Fruit fly (Drosophila melanogaster) whole organism, adult: ENCODE results near the gene Fbw5.

ENCODE experiments used
- CG11617 ChIP-seq: fragments of 200-800 bp; sonication (Bioruptor generic); optimal IDR thresholded peaks from 2 replicates; lab custom pipeline; 2017; ENCODE audit warnings: mild to moderate bottlenecking, missing biosample characterization, missing genetic modification reagents, missing genetic modification characterization
- CG14711 ChIP-seq: fragments of 200-800 bp; sonication (Bioruptor generic); optimal IDR thresholded peaks from 2 replicates; lab custom pipeline; 2018; ENCODE audit warnings: missing biosample characterization, mild to moderate bottlenecking, missing genetic modification characterization, moderate library complexity
- CG1620 ChIP-seq: fragments of 200-800 bp; sonication (Bioruptor generic); optimal IDR thresholded peaks from 2 replicates; lab custom pipeline; 2016; ENCODE audit warnings: missing biosample characterization, missing genetic modification characterization
- CG33017 ChIP-seq: fragments of 200-800 bp; sonication (Bioruptor generic); optimal IDR thresholded peaks from 2 replicates; lab custom pipeline; 2018; ENCODE audit warnings: missing biosample characterization, mild to moderate bottlenecking, missing genetic modification characterization, moderate library complexity
- CG5204 ChIP-seq: fragments of 200-800 bp; sonication (Bioruptor generic); optimal IDR thresholded peaks from 2 replicates; lab custom pipeline; 2016; ENCODE audit warnings: missing biosample characterization, missing genetic modification characterization
- Crg-1 ChIP-seq: fragments of 200-800 bp; sonication (Bioruptor generic); optimal IDR thresholded peaks from 2 replicates; lab custom pipeline; 2016; ENCODE audit warnings: missing biosample characterization, missing genetic modification characterization
- Hr96 ChIP-seq: fragments of 200-800 bp; sonication (Bioruptor generic); optimal IDR thresholded peaks from 2 replicates; lab custom pipeline; 2016; ENCODE audit warnings: missing biosample characterization, missing genetic modification characterization
- bab1 ChIP-seq: fragments of 200-800 bp; sonication (Bioruptor generic); optimal IDR thresholded peaks from 3 replicates; lab custom pipeline; 2019; ENCODE audit warnings: missing biosample characterization, mild to moderate bottlenecking, missing genetic modification characterization, moderate library complexity
- cic ChIP-seq: fragments of 200-800 bp; sonication (Bioruptor generic); optimal IDR thresholded peaks from 2 replicates; lab custom pipeline; 2017; ENCODE audit warnings: missing biosample characterization, mild to moderate bottlenecking, missing genetic modification characterization, moderate library complexity
- cnc ChIP-seq, 2 experiments: fragments of >200 bp; optimal IDR thresholded peaks; 2 replicates each; lab custom pipeline; 2017
- ovo ChIP-seq: fragments of 200-800 bp; sonication (Bioruptor generic); optimal IDR thresholded peaks from 2 replicates; lab custom pipeline; 2016; ENCODE audit warnings: missing biosample characterization, missing genetic modification characterization
- pad ChIP-seq: fragments of 200-800 bp; sonication (Bioruptor generic); optimal IDR thresholded peaks from 3 replicates; lab custom pipeline; 2017; ENCODE audit warnings: missing biosample characterization, missing genetic modification characterization, mild to moderate bottlenecking, moderate library complexity, missing genetic modification reagents
- toe ChIP-seq: fragments of 200-800 bp; sonication (Bioruptor generic); optimal IDR thresholded peaks from 2 replicates; lab custom pipeline; 2016; ENCODE audit warnings: missing biosample characterization, missing genetic modification characterization

- no peak for TF ChIP-seq toe
- TF ChIP-seq cnc (optimal IDR thresholded peaks at IDR 0.05; lab: Kevin White, UChicago) = no peak
- TF ChIP-seq CG5204 = no peak
- TF ChIP-seq CG33017 (tag; lab: Kevin White, UChicago) = no peak
- TF ChIP-seq CG11617 (GFP tag; lab: Kevin White, UChicago) = no peak
- TF ChIP-seq CG14711 (tag; lab: Kevin White, UChicago) = peak; percentile 8
- TF ChIP-seq ovo (GFP tag; lab: Kevin White, UChicago) = no peak
- no peak for TF ChIP-seq Hr96
- TF ChIP-seq Crg-1 (GFP tag; lab: Kevin White, UChicago) = no peak
- no peak for TF ChIP-seq bab1 (GFP tag; lab: Kevin White, UChicago)
- no peak for TF ChIP-seq cic
- no peak for TF ChIP-seq pad
- no peak for TF ChIP-seq CG1620 (GFP tag; lab: Kevin White, UChicago)
Measured at dm6 chr2L:6086771-6087170, 21.0 kb upstream of the Fbw5 start.
